Worm (Caenorhabditis elegans) whole organism, L2 larva: Measurements from ENCODE around the gene svh-1.

Experiments used
- C34F6.9 ChIP-seq: fragments of 150-350 bp; optimal IDR thresholded peaks from 2 replicates; lab custom pipeline; 2014; ENCODE audit warnings: missing biosample characterization, missing genetic modification characterization
- F13H6.1 ChIP-seq: sonication (generic microtip); optimal IDR thresholded peaks from 2 replicates; lab custom pipeline; 2016; ENCODE audit warnings: missing genetic modification characterization, missing compliant biosample characterization
- R02D3.7 ChIP-seq: fragments of 150-350 bp; optimal IDR thresholded peaks from 2 replicates; lab custom pipeline; 2014; ENCODE audit warnings: missing biosample characterization, missing genetic modification characterization
- alr-1 ChIP-seq: fragments of 150-350 bp; optimal IDR thresholded peaks from 2 replicates; lab custom pipeline; 2014; ENCODE audit warnings: missing biosample characterization, missing genetic modification characterization
- aly-2 ChIP-seq: fragments of 150-350 bp; optimal IDR thresholded peaks from 2 replicates; lab custom pipeline; 2014; ENCODE audit warnings: missing biosample characterization, missing genetic modification characterization
- ama-1 ChIP-seq: fragments of 150-350 bp; optimal IDR thresholded peaks from 2 replicates; lab custom pipeline; 2018; ENCODE audit warnings: inconsistent platforms
- blmp-1 ChIP-seq: sonication (generic microtip); optimal IDR thresholded peaks from 2 replicates; lab custom pipeline; 2017; ENCODE audit warnings: missing genetic modification characterization, mild to moderate bottlenecking, missing compliant biosample characterization, antibody characterized with exemption, moderate library complexity; ENCODE audit not compliant: insufficient read depth
- ceh-82 ChIP-seq: fragments of 150-350 bp; optimal IDR thresholded peaks from 2 replicates; lab custom pipeline; 2014; ENCODE audit warnings: missing biosample characterization, missing genetic modification characterization
- crh-2 ChIP-seq: sonication (generic microtip); optimal IDR thresholded peaks from 2 replicates; lab custom pipeline; 2017; ENCODE audit warnings: missing biosample characterization, missing genetic modification characterization
- dmd-4 ChIP-seq: sonication (generic microtip); optimal IDR thresholded peaks from 2 replicates; lab custom pipeline; 2017; ENCODE audit warnings: missing biosample characterization, missing genetic modification characterization
- egl-27 ChIP-seq: sonication (generic microtip); optimal IDR thresholded peaks from 3 replicates; lab custom pipeline; 2017; ENCODE audit warnings: missing biosample characterization, missing genetic modification reagents, missing genetic modification characterization
- elt-1 ChIP-seq: fragments of 150-350 bp; optimal IDR thresholded peaks from 2 replicates; lab custom pipeline; 2014; ENCODE audit warnings: missing biosample characterization, missing genetic modification characterization
- elt-3 ChIP-seq: sonication (generic microtip); optimal IDR thresholded peaks from 2 replicates; lab custom pipeline; 2017; ENCODE audit warnings: missing biosample characterization, missing genetic modification characterization
- fos-1 ChIP-seq: fragments of 150-350 bp; optimal IDR thresholded peaks from 2 replicates; lab custom pipeline; 2014; ENCODE audit warnings: missing biosample characterization, missing genetic modification characterization
- gmeb-1 ChIP-seq: fragments of 150-350 bp; optimal IDR thresholded peaks from 2 replicates; lab custom pipeline; 2014; ENCODE audit warnings: missing biosample characterization, missing genetic modification characterization
- lin-11 ChIP-seq: fragments of 150-350 bp; sonication (generic microtip); optimal IDR thresholded peaks from 2 replicates; lab custom pipeline; 2014; ENCODE audit warnings: missing biosample characterization, missing genetic modification characterization, inconsistent platforms, mixed read lengths
- lin-13 ChIP-seq: fragments of 150-350 bp; optimal IDR thresholded peaks from 2 replicates; lab custom pipeline; 2014; ENCODE audit warnings: missing biosample characterization, missing genetic modification reagents, missing genetic modification characterization
- lin-39 ChIP-seq: fragments of 150-350 bp; optimal IDR thresholded peaks from 2 replicates; lab custom pipeline; 2014; ENCODE audit warnings: missing biosample characterization, missing genetic modification reagents, missing genetic modification characterization
- lsy-2 ChIP-seq, 2 experiments: fragments of 150-350 bp in 1 of 2; sonication (generic microtip) in 1 of 2; optimal IDR thresholded peaks; 2 replicates each; lab custom pipeline; 2014 to 2017; ENCODE audit warnings: missing biosample characterization in 2 of 2, missing genetic modification characterization in 2 of 2
- mab-5 ChIP-seq: fragments of 150-350 bp; optimal IDR thresholded peaks from 2 replicates; lab custom pipeline; 2014; ENCODE audit warnings: missing biosample characterization, missing genetic modification characterization
- mdl-1 ChIP-seq, 2 experiments: fragments of 150-350 bp in 1 of 2; sonication (generic microtip) in 1 of 2; optimal IDR thresholded peaks; 2 replicates each; lab custom pipeline; 2017; ENCODE audit warnings: missing biosample characterization in 2 of 2, missing genetic modification characterization in 2 of 2
- nhr-11 ChIP-seq: fragments of 150-350 bp; optimal IDR thresholded peaks from 2 replicates; lab custom pipeline; 2014; ENCODE audit warnings: missing biosample characterization, missing genetic modification characterization
- nhr-12 ChIP-seq: fragments of 150-350 bp; optimal IDR thresholded peaks from 2 replicates; lab custom pipeline; 2014; ENCODE audit warnings: missing biosample characterization, missing genetic modification characterization
- nhr-129 ChIP-seq: fragments of 150-350 bp; optimal IDR thresholded peaks from 2 replicates; lab custom pipeline; 2014; ENCODE audit warnings: missing biosample characterization, missing genetic modification characterization
- nhr-21 ChIP-seq: fragments of 150-350 bp; optimal IDR thresholded peaks from 2 replicates; lab custom pipeline; 2014; ENCODE audit warnings: missing biosample characterization, missing genetic modification characterization
- nhr-237 ChIP-seq: fragments of 150-350 bp; optimal IDR thresholded peaks from 2 replicates; lab custom pipeline; 2014; ENCODE audit warnings: missing biosample characterization, missing genetic modification characterization
- nhr-25 ChIP-seq: fragments of 150-350 bp; sonication (generic microtip); optimal IDR thresholded peaks from 3 replicates; lab custom pipeline; 2014; ENCODE audit warnings: missing biosample characterization, missing genetic modification characterization
- nhr-6 ChIP-seq: fragments of 150-350 bp; optimal IDR thresholded peaks from 2 replicates; lab custom pipeline; 2014; ENCODE audit warnings: missing biosample characterization, missing genetic modification characterization
- nhr-77 ChIP-seq: fragments of 150-350 bp; optimal IDR thresholded peaks from 2 replicates; lab custom pipeline; 2014; ENCODE audit warnings: missing biosample characterization, missing genetic modification characterization
- peb-1 ChIP-seq: fragments of 150-350 bp; optimal IDR thresholded peaks from 2 replicates; lab custom pipeline; 2014; ENCODE audit warnings: missing biosample characterization, missing genetic modification characterization
- skn-1 ChIP-seq: sonication (generic microtip); optimal IDR thresholded peaks from 2 replicates; lab custom pipeline; 2017; ENCODE audit warnings: missing biosample characterization, missing genetic modification characterization
- sma-9 ChIP-seq, 2 experiments: fragments of 150-350 bp in 1 of 2; sonication (generic microtip) in 1 of 2; optimal IDR thresholded peaks; 2 replicates each; lab custom pipeline; 2014 to 2016; ENCODE audit warnings: missing genetic modification characterization in 2 of 2, mild to moderate bottlenecking in 1 of 2, missing biosample characterization in 1 of 2, missing compliant biosample characterization in 1 of 2, missing genetic modification reagents in 1 of 2, moderate library complexity in 1 of 2
- snpc-4 ChIP-seq: fragments of 150-350 bp; optimal IDR thresholded peaks from 2 replicates; lab custom pipeline; 2014; ENCODE audit warnings: missing biosample characterization, missing genetic modification characterization
- unc-39 ChIP-seq: fragments of 150-350 bp; optimal IDR thresholded peaks from 2 replicates; lab custom pipeline; 2014; ENCODE audit warnings: missing biosample characterization, missing genetic modification characterization
- unc-55 ChIP-seq: fragments of 150-350 bp; sonication (generic microtip); optimal IDR thresholded peaks from 3 replicates; lab custom pipeline; 2014; ENCODE audit warnings: missing biosample characterization, missing genetic modification reagents, missing genetic modification characterization
- unc-62 ChIP-seq: fragments of 150-350 bp; optimal IDR thresholded peaks from 2 replicates; lab custom pipeline; 2014; ENCODE audit warnings: missing biosample characterization, missing genetic modification reagents, missing genetic modification characterization
- zag-1 ChIP-seq: fragments of 150-350 bp; optimal IDR thresholded peaks from 2 replicates; lab custom pipeline; 2014; ENCODE audit warnings: missing biosample characterization, missing genetic modification characterization
- ztf-1 ChIP-seq: fragments of 200-800 bp; sonication (Bioruptor generic); conservative IDR thresholded peaks from 2 replicates; pipeline ENCODE4 v1.3.6; 2022; ENCODE audit warnings: missing genetic modification characterization, missing compliant biosample characterization
- ztf-11 ChIP-seq: sonication (generic microtip); optimal IDR thresholded peaks from 2 replicates; lab custom pipeline; 2017; ENCODE audit warnings: missing biosample characterization, missing genetic modification characterization
- ztf-4 ChIP-seq: fragments of 150-350 bp; optimal IDR thresholded peaks from 2 replicates; lab custom pipeline; 2014; ENCODE audit warnings: missing biosample characterization, missing genetic modification characterization

Gene svh-1

ce11 chrIV:8206314-8206713 lies at the start of gene svh-1:
svh-1 (plus strand) TSS chrIV:8206614.
- no peak for TF ChIP-seq snpc-4
- TF ChIP-seq nhr-25 (tag; lab: Kevin White, UChicago), result no peak
- TF ChIP-seq lin-11 (tag; lab: Kevin White, UChicago), result no peak
- no peak for TF ChIP-seq dmd-4 (tag; lab: Kevin White, UChicago)
- no peak for TF ChIP-seq lin-13 (GFP tag; lab: Kevin White, UChicago)
- no peak for TF ChIP-seq ztf-1 (GFP tag; lab: Robert Waterston, UW)
- TF ChIP-seq nhr-21 (tag; lab: Kevin White, UChicago), result no peak
- TF ChIP-seq aly-2, result no peak
- no peak for TF ChIP-seq nhr-6 (tag; lab: Kevin White, UChicago)
- TF ChIP-seq zag-1 (tag; lab: Kevin White, UChicago), result no peak
- TF ChIP-seq skn-1 (tag; lab: Kevin White, UChicago), result no peak
- no peak for TF ChIP-seq mdl-1 (tag; optimal IDR thresholded peaks at IDR 0.05; lab: Kevin White, UChicago)
- no peak for TF ChIP-seq ama-1 (lab: Kevin White, UChicago)
- no peak for TF ChIP-seq nhr-77
- TF ChIP-seq F13H6.1 (tag; lab: Kevin White, UChicago), result no peak
- TF ChIP-seq unc-55 (GFP tag; lab: Kevin White, UChicago), result no peak
- no peak for TF ChIP-seq ceh-82 (tag; lab: Kevin White, UChicago)
- no peak for TF ChIP-seq lin-39 (tag; lab: Kevin White, UChicago)
- no peak for TF ChIP-seq sma-9 (GFP tag; optimal IDR thresholded peaks at IDR 0.05; lab: Kevin White, UChicago)
- TF ChIP-seq sma-9 (tag; optimal IDR thresholded peaks at IDR 0.05; lab: Kevin White, UChicago), result no peak
- no peak for TF ChIP-seq gmeb-1 (tag; lab: Kevin White, UChicago)

ce11 chrIV:8157161-8157560 lies 49.3 kb upstream of the svh-1 start, which contains the start of gene B0218.5:
B0218.5 (minus strand) TSS chrIV:8157261.
- TF ChIP-seq R02D3.7 (tag; lab: Kevin White, UChicago), result no peak
- TF ChIP-seq lin-39 (tag; lab: Kevin White, UChicago), result no peak
- no peak for TF ChIP-seq elt-3 (tag; lab: Kevin White, UChicago)
- TF ChIP-seq lsy-2 (tag; optimal IDR thresholded peaks at IDR 0.05; lab: Kevin White, UChicago), result no peak
- TF ChIP-seq mab-5 (tag; lab: Kevin White, UChicago), result no peak
- no peak for TF ChIP-seq elt-1
- TF ChIP-seq nhr-129 (tag; lab: Kevin White, UChicago), result no peak
- TF ChIP-seq blmp-1 (tag; lab: Kevin White, UChicago), result no peak
- TF ChIP-seq nhr-21 (tag; lab: Kevin White, UChicago), result no peak
- TF ChIP-seq lin-13 (GFP tag; lab: Kevin White, UChicago), result no peak
- TF ChIP-seq snpc-4, result no peak
- TF ChIP-seq unc-39 (tag; lab: Kevin White, UChicago), result no peak
- no peak for TF ChIP-seq ztf-11 (tag; lab: Kevin White, UChicago)
- no peak for TF ChIP-seq fos-1 (tag; lab: Kevin White, UChicago)
- TF ChIP-seq mdl-1 (tag; optimal IDR thresholded peaks at IDR 0.05; lab: Kevin White, UChicago), result no peak
- TF ChIP-seq unc-62 (GFP tag; lab: Kevin White, UChicago), result no peak
- TF ChIP-seq ztf-4 (tag; lab: Kevin White, UChicago), result no peak
- TF ChIP-seq nhr-237 (tag; lab: Kevin White, UChicago), result no peak
- TF ChIP-seq nhr-11 (tag; lab: Kevin White, UChicago), result no peak
- no peak for TF ChIP-seq peb-1 (tag; lab: Kevin White, UChicago)
- TF ChIP-seq, all 48 proteins: peak for 0

DNA sequence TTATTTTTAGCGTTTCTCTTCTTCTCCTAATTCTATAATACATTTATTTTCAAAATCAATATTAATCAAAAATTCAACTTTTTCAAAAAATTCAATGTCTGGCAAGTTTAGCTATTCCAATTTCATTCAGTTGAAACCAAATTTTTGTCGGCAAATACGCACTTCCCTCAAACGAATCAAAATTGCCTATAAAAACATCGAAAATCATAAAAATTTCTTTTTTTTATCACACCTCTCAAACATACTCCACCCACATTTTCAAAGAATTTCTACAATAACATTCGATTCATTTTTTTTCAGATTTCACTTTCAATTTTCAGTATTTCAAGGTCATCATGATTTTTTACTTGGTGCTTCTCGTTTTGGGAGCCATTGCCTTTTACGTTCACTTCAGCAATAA lies 47.3 kb upstream of the svh-1 start, which contains the start of gene faah-1:
faah-1 (plus strand) TSS at position 301 of the 400 bp plus-strand sequence.
- TF ChIP-seq skn-1 (tag; lab: Kevin White, UChicago) (no peak), alr-1 (tag; lab: Kevin White, UChicago) (no peak), peb-1 (tag; lab: Kevin White, UChicago) (no peak), nhr-12 (tag; lab: Kevin White, UChicago) (no peak), nhr-21 (tag; lab: Kevin White, UChicago) (no peak), lin-13 (GFP tag; lab: Kevin White, UChicago) (no peak), nhr-25 (tag; lab: Kevin White, UChicago) (no peak), ztf-1 (GFP tag; lab: Robert Waterston, UW) (no peak), ztf-4 (tag; lab: Kevin White, UChicago) (no peak), R02D3.7 (tag; lab: Kevin White, UChicago) (no peak), nhr-11 (tag; lab: Kevin White, UChicago) (no peak), lsy-2 (tag; optimal IDR thresholded peaks at IDR 0.05; lab: Kevin White, UChicago) (no peak), crh-2 (tag; lab: Kevin White, UChicago) (no peak), C34F6.9 (tag; lab: Kevin White, UChicago) (no peak), nhr-6 (tag; lab: Kevin White, UChicago) (no peak), F13H6.1 (tag; lab: Kevin White, UChicago) (no peak), egl-27 (tag; lab: Kevin White, UChicago) (no peak)
- TF ChIP-seq, all 48 proteins: peak for 0
